Fruit fly (Drosophila melanogaster): Measurements from ENCODE around the gene vret.

DNA sequence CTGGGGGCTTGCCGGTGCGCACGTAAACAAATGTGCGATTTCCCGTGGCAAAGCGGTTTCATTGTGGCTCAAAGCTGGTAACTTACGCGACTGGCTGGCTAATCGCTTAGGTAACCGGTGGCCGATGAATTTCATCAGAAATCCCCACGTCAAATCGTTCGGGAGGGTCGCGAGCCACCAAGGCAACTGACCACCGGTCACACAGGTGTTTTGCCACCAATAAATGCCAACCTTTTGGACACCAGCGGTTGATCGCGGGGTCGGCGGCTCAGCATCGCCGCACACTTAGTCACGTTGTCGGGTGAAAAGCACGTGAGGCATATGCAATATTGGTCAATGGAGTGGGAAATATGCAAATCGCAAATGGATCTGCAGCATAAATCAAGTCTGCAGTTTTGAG lies 31.1 kb upstream of the vret start:
- TF ChIP-seq pdm3 (GFP tag; optimal IDR thresholded peaks at IDR 0.05) (no peak), CG15336 (GFP tag; IDR thresholded peaks at IDR 0.05) (no peak), net (GFP tag; optimal IDR thresholded peaks at IDR 0.05) (no peak), topi (GFP tag; optimal IDR thresholded peaks at IDR 0.05) (no peak)
